Worm (Caenorhabditis elegans): ENCODE results near the gene EEED8.18.

The EEED8.18 gene

ce11 chrII:5384282-5384681 lies 28.1 kb downstream of the EEED8.18 start:
- TF ChIP-seq efl-1 (optimal IDR thresholded peaks at IDR 0.05) (no peak), efl-1 (GFP tag; optimal IDR thresholded peaks at IDR 0.05 in 1 of 2) (peak in 1 of 2 experiments; percentile 61), egl-13 (tag; optimal IDR thresholded peaks at IDR 0.05) (no peak)

ce11 chrII:5379614-5380077 lies 32.8 kb downstream of the EEED8.18 start, which contains the start of gene pkc-3:
pkc-3 (plus strand) TSS chrII:5380027.
- TF ChIP-seq unc-86 (tag; optimal IDR thresholded peaks at IDR 0.05) (no peak), nhr-85 (tag) (peak; percentile 81), nhr-84 (tag; optimal IDR thresholded peaks at IDR 0.05) (no peak), blmp-1 (tag; optimal IDR thresholded peaks at IDR 0.05) (peak; percentile 84), nhr-71 (tag; optimal IDR thresholded peaks at IDR 0.05) (peak; percentile 71), hlh-17 (GFP tag; optimal IDR thresholded peaks at IDR 0.05; ENCODE audit: borderline replicate concordance) (no peak), lsy-2 (tag; optimal IDR thresholded peaks at IDR 0.05) (peak; percentile 56 to 58), fkh-4 (tag; optimal IDR thresholded peaks at IDR 0.05; ENCODE audit: borderline replicate concordance) (no peak), fkh-8 (tag; optimal IDR thresholded peaks at IDR 0.05) (no peak), zip-4 (GFP tag; optimal IDR thresholded peaks at IDR 0.05) (peak; percentile 18), nhr-28 (tag; optimal IDR thresholded peaks at IDR 0.05) (no peak), egl-27 (tag; optimal IDR thresholded peaks at IDR 0.05) (no peak), C16A3.4 (tag; optimal IDR thresholded peaks at IDR 0.05) (peak; percentile 60), nhr-90 (tag; optimal IDR thresholded peaks at IDR 0.05; ENCODE audit: poor library complexity) (peak; percentile 77), snu-23 (GFP tag; optimal IDR thresholded peaks at IDR 0.05) (peak; percentile 80), lir-3 (tag; optimal IDR thresholded peaks at IDR 0.05; ENCODE audit: poor library complexity) (peak; percentile 12), mep-1 (tag; optimal IDR thresholded peaks at IDR 0.05) (peak; percentile 70), nhr-47 (tag; optimal IDR thresholded peaks at IDR 0.05) (peak; percentile 37), pax-3 (tag; optimal IDR thresholded peaks at IDR 0.05) (no peak), alr-1 (tag; optimal IDR thresholded peaks at IDR 0.05; ENCODE audit: borderline replicate concordance) (no peak), zag-1 (tag; optimal IDR thresholded peaks at IDR 0.05) (no peak), lin-35 (GFP tag; optimal IDR thresholded peaks at IDR 0.05) (peak; percentile 25 to 81), nhr-76 (tag; optimal IDR thresholded peaks at IDR 0.05) (no peak), unc-130 (tag; optimal IDR thresholded peaks at IDR 0.05) (no peak), egl-13 (tag; optimal IDR thresholded peaks at IDR 0.05) (no peak), ceh-90 (tag; optimal IDR thresholded peaks at IDR 0.05) (no peak), vab-15 (tag; optimal IDR thresholded peaks at IDR 0.05) (no peak), hlh-4 (tag; optimal IDR thresholded peaks at IDR 0.05) (no peak), ceh-82 (tag; optimal IDR thresholded peaks at IDR 0.05) (peak in 1 of 3 experiments; percentile 17), tlp-1 (tag; optimal IDR thresholded peaks at IDR 0.05) (no peak), sup-37 (GFP tag; optimal IDR thresholded peaks at IDR 0.05) (no peak), sptf-1 (tag; optimal IDR thresholded peaks at IDR 0.05) (no peak), C34B4.2 (tag; optimal IDR thresholded peaks at IDR 0.05) (no peak), fos-1 (tag; optimal IDR thresholded peaks at IDR 0.05) (peak; percentile 10), ets-5 (GFP tag; IDR thresholded peaks at IDR 0.05) (no peak), nhr-77 (tag; optimal IDR thresholded peaks at IDR 0.05) (peak; percentile 79), elt-2 (tag; optimal IDR thresholded peaks at IDR 0.05) (peak; percentile 68), Y116A8C.19 (tag; optimal IDR thresholded peaks at IDR 0.05; ENCODE audit: borderline replicate concordance) (no peak), nhr-11 (tag; optimal IDR thresholded peaks at IDR 0.05) (no peak), ceh-88 (GFP tag; IDR thresholded peaks at IDR 0.05) (no peak), unc-98 (GFP tag; IDR thresholded peaks at IDR 0.05) (no peak), unc-30 (tag; optimal IDR thresholded peaks at IDR 0.05) (no peak), grh-1 (GFP tag; IDR thresholded peaks at IDR 0.05) (peak; percentile 44), rnt-1 (tag; optimal IDR thresholded peaks at IDR 0.05) (peak; percentile 16), pag-3 (tag; optimal IDR thresholded peaks at IDR 0.05; ENCODE audit: borderline replicate concordance, insufficient read depth) (no peak), ztf-11 (tag; optimal IDR thresholded peaks at IDR 0.05) (no peak), mef-2 (tag; optimal IDR thresholded peaks at IDR 0.05) (no peak), ama-1 (optimal IDR thresholded peaks at IDR 0.05) (peak; percentile 91), lin-13 (GFP tag; optimal IDR thresholded peaks at IDR 0.05) (peak; percentile 40)

Data from whole organism, L1 larva.